Worm (Caenorhabditis elegans) whole organism, L4 larva: ENCODE data around the gene lmp-2.
A peak's percentile ranks its signal among the peaks of the same experiment; 100 is the strongest.

ENCODE experiments used
- F10B5.3 ChIP-seq: sonication (generic microtip); optimal IDR thresholded peaks from 2 replicates; lab custom pipeline; 2016; ENCODE audit warnings: mild to moderate bottlenecking, missing genetic modification characterization, missing compliant biosample characterization
- F37D6.2 ChIP-seq: sonication (generic microtip); optimal IDR thresholded peaks from 2 replicates; lab custom pipeline; 2016; ENCODE audit warnings: mild to moderate bottlenecking, missing genetic modification characterization, missing compliant biosample characterization
- F44E2.7 ChIP-seq: fragments of 200-800 bp; sonication (Bioruptor generic); IDR thresholded peaks from 2 replicates; pipeline ENCODE4 v2.1.2; 2022; ENCODE audit warnings: missing genetic modification characterization, missing compliant biosample characterization
- T26A8.4 ChIP-seq: fragments of 200-800 bp; sonication (Bioruptor generic); IDR thresholded peaks from 2 replicates; pipeline ENCODE4 v1.3.6; 2022; ENCODE audit warnings: missing genetic modification characterization, missing compliant biosample characterization
- Y105C5A.15 ChIP-seq: fragments of 200-800 bp; sonication (Bioruptor generic); IDR thresholded peaks from 2 replicates; pipeline ENCODE4 v1.3.6; 2022; ENCODE audit warnings: missing genetic modification characterization, missing compliant biosample characterization
- Y48G9A.11 ChIP-seq: fragments of 200-800 bp; sonication (Bioruptor generic); IDR thresholded peaks from 2 replicates; pipeline ENCODE4 v1.3.6; 2022; ENCODE audit warnings: missing genetic modification reagents, missing genetic modification characterization, missing compliant biosample characterization
- Y75B8A.6 ChIP-seq: fragments of 200-800 bp; sonication (Bioruptor generic); IDR thresholded peaks from 2 replicates; pipeline ENCODE4 v1.3.6; 2022; ENCODE audit warnings: missing genetic modification reagents, missing genetic modification characterization, missing compliant biosample characterization
- ZK337.2 ChIP-seq: fragments of 200-800 bp; sonication (Bioruptor generic); IDR thresholded peaks from 2 replicates; pipeline ENCODE4 v1.3.6; 2022; ENCODE audit warnings: missing genetic modification reagents, missing genetic modification characterization, missing compliant biosample characterization
- ZK546.5 ChIP-seq, 2 experiments: sonication (generic microtip); optimal IDR thresholded peaks; 2 replicates each; lab custom pipeline; 2017; ENCODE audit warnings: missing biosample characterization in 2 of 2, missing genetic modification characterization in 2 of 2
- aha-1 ChIP-seq: fragments of 150-350 bp; peaks from one replicate; lab custom pipeline; 2014; ENCODE audit warnings: missing biosample characterization, missing genetic modification characterization
- ama-1 ChIP-seq: fragments of 150-350 bp; optimal IDR thresholded peaks from 2 replicates; lab custom pipeline; 2014; ENCODE audit warnings: inconsistent platforms, mixed read lengths
- arid-1 ChIP-seq: fragments of 200-800 bp; sonication (Bioruptor generic); conservative IDR thresholded peaks from 2 replicates; pipeline ENCODE4 v1.3.6; 2022; ENCODE audit warnings: missing genetic modification reagents, missing genetic modification characterization, missing compliant biosample characterization
- attf-4 ChIP-seq: sonication (generic microtip); optimal IDR thresholded peaks from 3 replicates; lab custom pipeline; 2017; ENCODE audit warnings: missing biosample characterization, missing genetic modification characterization
- ceh-28 ChIP-seq: fragments of 150-350 bp; optimal IDR thresholded peaks from 2 replicates; lab custom pipeline; 2014; ENCODE audit warnings: missing biosample characterization, missing genetic modification reagents, missing genetic modification characterization
- cey-2 ChIP-seq: sonication (generic microtip); optimal IDR thresholded peaks from 3 replicates; lab custom pipeline; 2017; ENCODE audit warnings: missing genetic modification characterization, mild to moderate bottlenecking, missing compliant biosample characterization, antibody characterized with exemption, borderline replicate concordance; ENCODE audit not compliant: insufficient read depth
- daf-12 ChIP-seq: fragments of 150-350 bp; optimal IDR thresholded peaks from 2 replicates; lab custom pipeline; 2014; ENCODE audit warnings: missing biosample characterization, missing genetic modification reagents, missing genetic modification characterization
- daf-16 ChIP-seq, 3 experiments: sonication (generic microtip); optimal IDR thresholded peaks; 2 replicates each; lab custom pipeline; 2016 to 2017; ENCODE audit warnings: missing genetic modification characterization in 3 of 3, missing genetic modification reagents in 3 of 3, mild to moderate bottlenecking in 2 of 3, missing compliant biosample characterization in 2 of 3, missing biosample characterization in 1 of 3, moderate library complexity in 1 of 3
- dmd-8 ChIP-seq: fragments of 200-800 bp; sonication (Bioruptor generic); IDR thresholded peaks from 2 replicates; pipeline ENCODE4 v1.3.6; 2022; ENCODE audit warnings: missing genetic modification characterization, missing compliant biosample characterization
- duxl-1 ChIP-seq: sonication (generic microtip); optimal IDR thresholded peaks from 2 replicates; lab custom pipeline; 2016; ENCODE audit warnings: mild to moderate bottlenecking, missing genetic modification characterization, moderate library complexity, missing compliant biosample characterization; ENCODE audit not compliant: poor library complexity
- dve-1 ChIP-seq: sonication (generic microtip); optimal IDR thresholded peaks from 2 replicates; lab custom pipeline; 2017; ENCODE audit warnings: antibody characterized with exemption, mild to moderate bottlenecking, missing genetic modification characterization, missing compliant biosample characterization; ENCODE audit not compliant: insufficient read depth
- egl-27 ChIP-seq: sonication (generic microtip); optimal IDR thresholded peaks from 3 replicates; lab custom pipeline; 2017; ENCODE audit warnings: missing biosample characterization, missing genetic modification reagents, missing genetic modification characterization
- fkh-10 ChIP-seq: fragments of 150-350 bp; optimal IDR thresholded peaks from 2 replicates; lab custom pipeline; 2014; ENCODE audit warnings: missing biosample characterization, missing genetic modification reagents, missing genetic modification characterization
- hmg-1.1 ChIP-seq: fragments of 200-800 bp; sonication (Bioruptor generic); IDR thresholded peaks from 2 replicates; pipeline ENCODE4 v1.3.6; 2022; ENCODE audit warnings: missing genetic modification reagents, missing genetic modification characterization, missing compliant biosample characterization
- lim-7 ChIP-seq: fragments of 200-800 bp; sonication (Bioruptor generic); IDR thresholded peaks from 2 replicates; pipeline ENCODE4 v1.3.6; 2022; ENCODE audit warnings: missing genetic modification characterization, missing compliant biosample characterization
- lin-1 ChIP-seq: fragments of 200-800 bp; sonication (Bioruptor generic); IDR thresholded peaks from 2 replicates; pipeline ENCODE4 v1.3.6; 2022; ENCODE audit warnings: missing genetic modification reagents, missing genetic modification characterization, missing compliant biosample characterization
- lin-39 ChIP-seq: fragments of 150-350 bp; optimal IDR thresholded peaks from 2 replicates; lab custom pipeline; 2014; ENCODE audit warnings: missing biosample characterization, missing genetic modification reagents, missing genetic modification characterization
- lsy-2 ChIP-seq, 2 experiments: fragments of 150-350 bp in 1 of 2; sonication (generic microtip) in 1 of 2; optimal IDR thresholded peaks; 2 replicates each; lab custom pipeline; 2014 to 2017; ENCODE audit warnings: missing biosample characterization in 2 of 2, missing genetic modification characterization in 2 of 2
- mdl-1 ChIP-seq, 2 experiments: fragments of 150-350 bp in 1 of 2; sonication (generic microtip) in 1 of 2; optimal IDR thresholded peaks; 2 replicates each; lab custom pipeline; 2014 to 2017; ENCODE audit warnings: missing biosample characterization in 2 of 2, missing genetic modification characterization in 2 of 2
- mdt-29 ChIP-seq: fragments of 200-800 bp; sonication (Bioruptor generic); IDR thresholded peaks from 2 replicates; pipeline ENCODE4 v1.3.6; 2022; ENCODE audit warnings: missing genetic modification reagents, missing genetic modification characterization, missing compliant biosample characterization
- mep-1 ChIP-seq: fragments of 150-350 bp; sonication (generic microtip); optimal IDR thresholded peaks from 3 replicates; lab custom pipeline; 2014; ENCODE audit warnings: missing biosample characterization, missing genetic modification characterization
- mes-2 ChIP-seq: sonication (generic microtip); optimal IDR thresholded peaks from 2 replicates; lab custom pipeline; 2016; ENCODE audit warnings: missing genotype, mild to moderate bottlenecking, missing genetic modification characterization, missing compliant biosample characterization; ENCODE audit not compliant: poor library complexity, severe bottlenecking
- nhr-102 ChIP-seq: sonication (generic microtip); optimal IDR thresholded peaks from 2 replicates; lab custom pipeline; 2016; ENCODE audit warnings: mild to moderate bottlenecking, missing genetic modification characterization, moderate library complexity, missing compliant biosample characterization
- nhr-28 ChIP-seq: fragments of 150-350 bp; optimal IDR thresholded peaks from 2 replicates; lab custom pipeline; 2014; ENCODE audit warnings: missing biosample characterization, missing genetic modification characterization
- nhr-76 ChIP-seq: fragments of 150-350 bp; optimal IDR thresholded peaks from 2 replicates; lab custom pipeline; 2014; ENCODE audit warnings: missing biosample characterization, missing genetic modification characterization
- nhr-77 ChIP-seq: fragments of 150-350 bp; optimal IDR thresholded peaks from 2 replicates; lab custom pipeline; 2014; ENCODE audit warnings: missing biosample characterization, missing genetic modification characterization
- pha-4 ChIP-seq, 2 experiments: fragments of 150-350 bp in 1 of 2; fragments of 200-800 bp in 1 of 2; sonication (Bioruptor generic) in 1 of 2; IDR thresholded peaks in 1 of 2; optimal IDR thresholded peaks in 1 of 2; 2 replicates each; pipeline versions ENCODE4 v1.3.6 to Lab custom; 2014 to 2022; ENCODE audit warnings: missing genetic modification characterization in 2 of 2, missing genetic modification reagents in 2 of 2, missing biosample characterization in 1 of 2, missing compliant biosample characterization in 1 of 2
- pqm-1 ChIP-seq: sonication (generic microtip); optimal IDR thresholded peaks from 2 replicates; lab custom pipeline; 2017; ENCODE audit warnings: missing biosample characterization, missing genetic modification characterization
- rbr-2 ChIP-seq: sonication (generic microtip); optimal IDR thresholded peaks from 2 replicates; lab custom pipeline; 2016; ENCODE audit warnings: missing genotype, missing genetic modification characterization, missing compliant biosample characterization
- sdz-12 ChIP-seq: fragments of 200-800 bp; sonication (Bioruptor generic); optimal IDR thresholded peaks from 2 replicates; lab custom pipeline; 2018; ENCODE audit warnings: mild to moderate bottlenecking, missing genetic modification characterization, missing compliant biosample characterization
- skn-1 ChIP-seq: fragments of 150-350 bp; optimal IDR thresholded peaks from 2 replicates; lab custom pipeline; 2014; ENCODE audit warnings: missing biosample characterization, missing genetic modification characterization
- snpc-4 ChIP-seq: fragments of 150-350 bp; optimal IDR thresholded peaks from 2 replicates; lab custom pipeline; 2014; ENCODE audit warnings: missing biosample characterization, missing genetic modification characterization
- spr-3 ChIP-seq: fragments of 200-800 bp; sonication (Bioruptor generic); optimal IDR thresholded peaks from 2 replicates; lab custom pipeline; 2018; ENCODE audit warnings: mild to moderate bottlenecking, missing genetic modification characterization, missing compliant biosample characterization
- unc-39 ChIP-seq: sonication (generic microtip); optimal IDR thresholded peaks from 2 replicates; lab custom pipeline; 2017; ENCODE audit warnings: missing biosample characterization, missing genetic modification characterization
- unc-62 ChIP-seq, 3 experiments: fragments of 150-350 bp in 1 of 3; sonication (generic microtip); optimal IDR thresholded peaks in 2 of 3; peaks in 1 of 3; 1 replicate in 1 of 3; 2 replicates in 2 of 3; lab custom pipeline; 2014 to 2017; ENCODE audit warnings: missing biosample characterization in 3 of 3, missing genetic modification characterization in 3 of 3, missing genetic modification reagents in 3 of 3, missing genotype in 1 of 3
- zfp-2 ChIP-seq: sonication (generic microtip); optimal IDR thresholded peaks from 2 replicates; lab custom pipeline; 2016; ENCODE audit warnings: mild to moderate bottlenecking, missing genetic modification characterization, missing compliant biosample characterization
- zfp-3 ChIP-seq: fragments of 200-800 bp; sonication (Bioruptor generic); conservative IDR thresholded peaks from 2 replicates; pipeline ENCODE4 v1.3.6; 2022; ENCODE audit warnings: missing genetic modification reagents, missing genetic modification characterization, missing compliant biosample characterization
- zip-11 ChIP-seq: fragments of 200-800 bp; sonication (Bioruptor generic); IDR thresholded peaks from 2 replicates; pipeline ENCODE4 v1.3.6; 2022; ENCODE audit warnings: missing genetic modification characterization, missing compliant biosample characterization
- zip-2 ChIP-seq: fragments of 150-350 bp; optimal IDR thresholded peaks from 2 replicates; lab custom pipeline; 2014; ENCODE audit warnings: missing biosample characterization, missing genetic modification characterization
- ztf-11 ChIP-seq: fragments of 150-350 bp; optimal IDR thresholded peaks from 2 replicates; lab custom pipeline; 2014; ENCODE audit warnings: missing biosample characterization, missing genetic modification characterization

The lmp-2 gene

DNA sequence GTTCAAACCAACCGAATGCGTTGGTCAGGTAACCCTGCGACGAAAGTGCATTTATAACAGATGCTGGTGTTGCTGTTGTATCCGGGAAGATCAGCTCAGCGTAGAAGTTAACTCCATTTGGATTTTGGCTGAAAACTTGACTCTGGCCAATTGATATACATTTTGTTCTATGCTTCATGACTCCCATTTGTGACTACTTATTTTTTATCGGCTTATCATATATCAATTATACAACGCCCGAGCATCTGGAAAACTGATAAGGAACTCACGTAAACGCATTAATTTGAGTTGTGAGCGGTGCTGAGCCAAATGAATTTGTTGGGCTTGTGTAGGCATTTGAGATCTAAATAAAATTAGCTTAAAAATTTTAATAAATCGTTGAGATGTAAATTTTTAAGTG is 22.0 kb downstream of the lmp-2 start (continued):
- TF ChIP-seq lim-7 (GFP tag; lab: Robert Waterston, UW) (no peak), zfp-3 (GFP tag; lab: Robert Waterston, UW) (no peak), mdt-29 (GFP tag; lab: Robert Waterston, UW) (no peak), rbr-2 (tag; lab: Kevin White, UChicago) (no peak), T26A8.4 (GFP tag; lab: Robert Waterston, UW) (no peak), Y48G9A.11 (GFP tag; lab: Robert Waterston, UW) (no peak), aha-1 (tag; lab: Kevin White, UChicago) (no peak), dmd-8 (no peak), unc-39 (tag; lab: Kevin White, UChicago) (no peak), ztf-11 (tag; lab: Kevin White, UChicago) (no peak), ZK337.2 (GFP tag; lab: Robert Waterston, UW) (no peak), zfp-2 (no peak), hmg-1.1 (GFP tag; lab: Robert Waterston, UW) (no peak), F44E2.7 (GFP tag; lab: Robert Waterston, UW) (no peak), ceh-28 (tag; lab: Kevin White, UChicago) (no peak), skn-1 (tag; lab: Kevin White, UChicago) (no peak), nhr-102 (no peak), mes-2 (tag; lab: Kevin White, UChicago) (no peak), ZK546.5 (tag; optimal IDR thresholded peaks at IDR 0.05; lab: Kevin White, UChicago) (no peak), cey-2 (tag; lab: Kevin White, UChicago) (no peak), arid-1 (no peak), Y75B8A.6 (GFP tag; lab: Robert Waterston, UW) (no peak), egl-27 (tag; lab: Kevin White, UChicago) (no peak), zip-2 (tag; lab: Kevin White, UChicago) (no peak), dve-1 (tag; lab: Kevin White, UChicago) (peak; percentile 16)
- TF ChIP-seq, all 104 proteins: peak for 8

DNA sequence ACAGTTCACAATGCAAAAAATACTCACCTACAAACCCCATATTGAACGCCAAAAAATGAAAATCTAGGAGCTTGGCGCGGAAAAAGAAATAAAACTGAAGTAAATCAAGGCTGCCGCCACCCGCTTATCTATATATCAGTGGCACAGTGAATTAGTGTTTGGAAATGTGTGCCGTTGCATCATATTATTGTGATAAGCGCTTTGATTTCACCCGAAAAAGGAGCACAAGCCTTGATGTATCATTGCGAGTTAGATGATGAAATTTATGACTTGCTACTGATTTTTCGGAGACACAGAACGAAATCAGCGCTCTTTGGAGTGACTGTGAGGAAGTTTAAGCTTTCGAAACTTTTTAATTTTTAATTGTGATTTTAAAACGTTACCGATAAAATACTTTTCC is 23.0 kb downstream of the lmp-2 start, which contains the start of the genes R193.2 and R193.6:
Gene R193.2, minus strand, starts transcription at position 148 of the 400 bp plus-strand sequence.
Gene R193.6, plus strand, starts transcription at position 350 of the 400 bp plus-strand sequence.
- no peak for TF ChIP-seq Y105C5A.15 (GFP tag; lab: Robert Waterston, UW)
- no peak for TF ChIP-seq F10B5.3
- TF ChIP-seq nhr-76 (tag; lab: Kevin White, UChicago), result no peak
- TF ChIP-seq sdz-12 (GFP tag; lab: Kevin White, UChicago), result no peak
- no peak for TF ChIP-seq zip-11
- no peak for TF ChIP-seq lin-39
- TF ChIP-seq duxl-1 (tag; lab: Kevin White, UChicago), result no peak
- no peak for TF ChIP-seq mdl-1 (tag; optimal IDR thresholded peaks at IDR 0.05; lab: Kevin White, UChicago)
- TF ChIP-seq arid-1, result no peak
- TF ChIP-seq dve-1 (tag; lab: Kevin White, UChicago), result peak; percentile 68
- peak; percentile 79 for TF ChIP-seq nhr-28
- no peak for TF ChIP-seq unc-62 (GFP tag; optimal IDR thresholded peaks at IDR 0.05 in 1 of 2; lab: Kevin White, UChicago)
- TF ChIP-seq unc-62 (tag; optimal IDR thresholded peaks at IDR 0.05; lab: Kevin White, UChicago), result no peak
- no peak for TF ChIP-seq ama-1 (lab: Kevin White, UChicago)
- no peak for TF ChIP-seq attf-4
- TF ChIP-seq pha-4 (GFP tag; IDR thresholded peaks at IDR 0.05; lab: Robert Waterston, UW), result no peak
- no peak for TF ChIP-seq pha-4 (tag; optimal IDR thresholded peaks at IDR 0.05; lab: Kevin White, UChicago)
- TF ChIP-seq aha-1 (tag; lab: Kevin White, UChicago), result no peak
- TF ChIP-seq fkh-10 (GFP tag; lab: Kevin White, UChicago), result no peak
- no peak for TF ChIP-seq snpc-4
- no peak for TF ChIP-seq daf-16 (GFP tag; optimal IDR thresholded peaks at IDR 0.05; lab: Kevin White, UChicago)
- TF ChIP-seq daf-16 (tag; optimal IDR thresholded peaks at IDR 0.05; lab: Kevin White, UChicago), result peak; percentile 68
- no peak for TF ChIP-seq daf-12 (tag; lab: Kevin White, UChicago)
- TF ChIP-seq lin-1, result no peak
- no peak for TF ChIP-seq nhr-77 (tag; lab: Kevin White, UChicago)
- no peak for TF ChIP-seq mes-2 (tag; lab: Kevin White, UChicago)
- no peak for TF ChIP-seq F37D6.2 (tag; lab: Kevin White, UChicago)
- no peak for TF ChIP-seq lsy-2 (tag; optimal IDR thresholded peaks at IDR 0.05; lab: Kevin White, UChicago)
- TF ChIP-seq Y48G9A.11 (GFP tag; lab: Robert Waterston, UW), result no peak
- TF ChIP-seq cey-2 (tag; lab: Kevin White, UChicago), result no peak
- no peak for TF ChIP-seq zfp-3 (GFP tag; lab: Robert Waterston, UW)
- peak; percentile 44 for TF ChIP-seq mep-1 (tag; lab: Kevin White, UChicago)
- TF ChIP-seq pqm-1 (tag; lab: Kevin White, UChicago), result peak; percentile 85
- no peak for TF ChIP-seq spr-3 (GFP tag; lab: Kevin White, UChicago)
